Worm (Caenorhabditis elegans) whole organism, early embryonic: ENCODE results near the gene lin-46.

Experiments
- B0310.2 ChIP-seq: sonication (generic microtip); optimal IDR thresholded peaks from 2 replicates; lab custom pipeline; 2016; ENCODE audit warnings: mild to moderate bottlenecking, missing genetic modification characterization, missing compliant biosample characterization
- F13C5.2 ChIP-seq: sonication (generic microtip); optimal IDR thresholded peaks from 2 replicates; lab custom pipeline; 2017; ENCODE audit warnings: mild to moderate bottlenecking, missing genetic modification characterization, inconsistent platforms, missing compliant biosample characterization
- aly-1 ChIP-seq: sonication (generic microtip); optimal IDR thresholded peaks from 2 replicates; lab custom pipeline; 2016; ENCODE audit warnings: missing genetic modification characterization, missing compliant biosample characterization
- ama-1 ChIP-seq: fragments of 150-350 bp; optimal IDR thresholded peaks from 2 replicates; lab custom pipeline; 2014
- ceh-36 ChIP-seq: sonication (generic microtip); optimal IDR thresholded peaks from 2 replicates; lab custom pipeline; 2016; ENCODE audit warnings: missing genetic modification characterization, inconsistent platforms, missing compliant biosample characterization
- flt-1 ChIP-seq: fragments of 200-800 bp; sonication (Bioruptor generic); IDR thresholded peaks from 2 replicates; pipeline ENCODE4 v1.3.6; 2022; ENCODE audit warnings: missing genetic modification characterization, missing compliant biosample characterization
- hmbx-1 ChIP-seq: sonication (generic microtip); optimal IDR thresholded peaks from 2 replicates; lab custom pipeline; 2016; ENCODE audit warnings: mild to moderate bottlenecking, missing genetic modification characterization, missing compliant biosample characterization
- hnd-1 ChIP-seq: sonication (generic microtip); optimal IDR thresholded peaks from 2 replicates; lab custom pipeline; 2016; ENCODE audit warnings: missing genetic modification characterization, missing compliant biosample characterization
- sea-1 ChIP-seq: fragments of 200-800 bp; sonication (Bioruptor generic); conservative IDR thresholded peaks from 2 replicates; pipeline ENCODE4 v1.3.6; 2022; ENCODE audit warnings: missing genetic modification characterization, missing compliant biosample characterization
- tra-4 ChIP-seq: sonication (generic microtip); optimal IDR thresholded peaks from 2 replicates; lab custom pipeline; 2017; ENCODE audit warnings: missing genetic modification characterization, missing compliant biosample characterization

DNA sequence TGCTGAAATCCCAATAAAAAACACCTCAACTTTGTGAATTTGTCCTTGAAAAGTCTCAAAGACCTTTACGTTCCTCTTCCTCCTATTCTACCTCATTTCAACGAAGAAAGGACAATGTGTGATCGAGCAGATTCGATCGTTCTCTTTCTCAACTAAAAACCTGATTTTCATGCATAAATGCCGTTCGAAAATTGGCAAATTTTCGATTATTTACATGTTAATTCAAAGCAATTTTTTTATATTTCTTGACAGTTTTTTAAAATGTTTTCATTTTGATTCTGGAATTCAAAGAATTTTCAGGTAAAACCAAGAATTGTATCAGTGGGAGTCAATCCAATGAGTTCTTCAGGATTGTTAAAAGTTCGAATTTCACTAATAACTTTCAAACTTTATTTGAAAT lies at the start of gene lin-46:
- TF ChIP-seq ama-1 (lab: Kevin White, UChicago) (no peak), F13C5.2 (tag; lab: Kevin White, UChicago) (no peak), hmbx-1 (tag; lab: Kevin White, UChicago) (no peak), B0310.2 (tag; lab: Kevin White, UChicago) (no peak), aly-1 (tag; lab: Kevin White, UChicago) (no peak), flt-1 (GFP tag; lab: Robert Waterston, UW) (no peak), sea-1 (GFP tag; lab: Robert Waterston, UW) (no peak), tra-4 (tag; lab: Kevin White, UChicago) (no peak), ceh-36 (no peak), hnd-1 (tag; lab: Kevin White, UChicago) (no peak)
